Fruit fly (Drosophila melanogaster) whole organism, pupa: Measurements from ENCODE around the gene ebd2.

Experiments used
- CG12605 ChIP-seq: fragments of 200-800 bp; sonication (Bioruptor generic); IDR thresholded peaks from 2 replicates; pipeline ENCODE4 v1.3.6; 2022; ENCODE audit warnings: missing biosample characterization, missing genetic modification characterization
- CG13204 ChIP-seq: fragments of 200-800 bp; sonication (Bioruptor generic); optimal IDR thresholded peaks from 2 replicates; lab custom pipeline; 2018; ENCODE audit warnings: missing biosample characterization, mild to moderate bottlenecking, missing genetic modification characterization, moderate library complexity
- CG14655 ChIP-seq: fragments of 200-800 bp; sonication (Bioruptor generic); optimal IDR thresholded peaks from 3 replicates; lab custom pipeline; 2017; ENCODE audit warnings: mild to moderate bottlenecking, missing biosample characterization, missing genetic modification reagents, missing genetic modification characterization
- CG4496 ChIP-seq: fragments of 200-800 bp; sonication (Bioruptor generic); IDR thresholded peaks from 3 replicates; pipeline ENCODE4 v1.3.6; 2022; ENCODE audit warnings: missing biosample characterization, missing genetic modification characterization
- CG9948 ChIP-seq: fragments of 200-800 bp; sonication (Bioruptor generic); optimal IDR thresholded peaks from 2 replicates; lab custom pipeline; 2018; ENCODE audit warnings: missing biosample characterization, mild to moderate bottlenecking, missing genetic modification characterization, moderate library complexity
- EcR ChIP-seq: fragments of 200-800 bp; sonication (Bioruptor generic); optimal IDR thresholded peaks from 3 replicates; lab custom pipeline; 2019; ENCODE audit warnings: missing biosample characterization, missing genetic modification characterization, mild to moderate bottlenecking, moderate library complexity, missing genetic modification reagents
- Ets98B ChIP-seq: fragments of 200-800 bp; sonication (Bioruptor generic); IDR thresholded peaks from 2 replicates; pipeline ENCODE4 v1.3.6; 2022; ENCODE audit warnings: missing biosample characterization, missing genetic modification characterization
- Pif1B ChIP-seq: fragments of 200-800 bp; sonication (Bioruptor generic); optimal IDR thresholded peaks from 3 replicates; lab custom pipeline; 2016; ENCODE audit warnings: missing biosample characterization, missing genetic modification characterization
- Snoo ChIP-seq: fragments of 200-800 bp; sonication (Bioruptor generic); optimal IDR thresholded peaks from 3 replicates; lab custom pipeline; 2017; ENCODE audit warnings: missing biosample characterization, mild to moderate bottlenecking, missing genetic modification characterization, inconsistent platforms
- gl ChIP-seq: fragments of 200-800 bp; sonication (Bioruptor generic); optimal IDR thresholded peaks from 2 replicates; lab custom pipeline; 2018; ENCODE audit warnings: missing biosample characterization, mild to moderate bottlenecking, missing genetic modification characterization

DNA sequence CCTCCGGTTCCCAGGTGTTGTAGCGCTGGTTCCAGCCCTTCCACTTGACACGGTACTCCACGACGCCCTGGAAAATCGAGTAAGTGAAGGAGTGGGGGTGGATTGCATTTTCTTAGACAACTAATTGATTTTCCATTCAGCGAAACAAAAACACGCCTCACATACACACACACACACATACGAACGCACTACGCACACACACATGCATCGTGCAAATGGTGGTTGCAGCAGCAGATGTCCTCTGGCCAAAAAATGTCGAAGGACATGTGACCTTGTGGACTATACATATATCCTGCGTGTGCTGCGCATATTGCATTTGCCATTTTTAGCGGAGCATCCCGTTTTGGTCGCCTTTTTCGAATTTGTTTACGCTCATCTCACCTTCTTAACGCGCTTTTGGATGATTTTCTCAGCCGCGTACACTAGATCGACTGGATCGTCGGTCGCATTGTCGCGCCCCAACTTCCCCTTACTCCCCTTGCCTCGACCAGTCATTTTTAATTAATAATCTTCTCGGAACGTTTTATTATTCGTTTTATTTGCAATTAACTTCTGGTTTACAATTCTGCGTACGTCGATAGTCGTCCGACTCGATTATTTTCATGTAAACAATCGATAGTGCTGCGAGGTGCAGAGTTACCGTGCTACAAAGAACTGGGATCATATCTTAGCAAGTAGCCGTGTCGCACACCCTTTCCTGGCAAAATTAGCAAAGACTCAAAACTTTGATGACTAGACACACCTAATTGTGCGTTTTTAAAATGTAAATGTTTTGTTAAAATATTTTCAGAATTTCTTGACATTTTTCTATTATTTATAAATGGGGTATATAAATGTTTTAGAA lies 31.4 kb downstream of the ebd2 start, which contains the start of gene Pc:
- no peak for TF ChIP-seq Snoo
- no peak for TF ChIP-seq CG12605 (GFP tag; lab: Robert Waterston, UW)
- TF ChIP-seq CG14655 (GFP tag; lab: Kevin White, UChicago) = no peak
- TF ChIP-seq CG9948 (tag; lab: Kevin White, UChicago) = no peak
- no peak for TF ChIP-seq gl
- no peak for TF ChIP-seq CG13204 (GFP tag; lab: Kevin White, UChicago)
- no peak for TF ChIP-seq CG4496 (GFP tag; lab: Robert Waterston, UW)
- no peak for TF ChIP-seq EcR
- no peak for TF ChIP-seq Ets98B (GFP tag; lab: Robert Waterston, UW)
- no peak for TF ChIP-seq Pif1B
